Worm (Caenorhabditis elegans) whole organism, early embryonic: ENCODE measurements around the gene nhr-59.

Experiments
- B0310.2 ChIP-seq: sonication (generic microtip); optimal IDR thresholded peaks from 2 replicates; lab custom pipeline; 2016; ENCODE audit warnings: mild to moderate bottlenecking, missing genetic modification characterization, missing compliant biosample characterization
- F13C5.2 ChIP-seq: sonication (generic microtip); optimal IDR thresholded peaks from 2 replicates; lab custom pipeline; 2017; ENCODE audit warnings: mild to moderate bottlenecking, missing genetic modification characterization, inconsistent platforms, missing compliant biosample characterization
- aly-1 ChIP-seq: sonication (generic microtip); optimal IDR thresholded peaks from 2 replicates; lab custom pipeline; 2016; ENCODE audit warnings: missing genetic modification characterization, missing compliant biosample characterization
- ama-1 ChIP-seq: fragments of 150-350 bp; optimal IDR thresholded peaks from 2 replicates; lab custom pipeline; 2014
- ceh-13 ChIP-seq: fragments of 200-800 bp; sonication (Bioruptor generic); optimal IDR thresholded peaks from 2 replicates; lab custom pipeline; 2018; ENCODE audit warnings: mild to moderate bottlenecking, missing genetic modification characterization, missing compliant biosample characterization
- ceh-36 ChIP-seq: sonication (generic microtip); optimal IDR thresholded peaks from 2 replicates; lab custom pipeline; 2016; ENCODE audit warnings: missing genetic modification characterization, inconsistent platforms, missing compliant biosample characterization
- ets-7 ChIP-seq: sonication (generic microtip); optimal IDR thresholded peaks from 2 replicates; lab custom pipeline; 2016; ENCODE audit warnings: missing genotype, missing genetic modification characterization, missing compliant biosample characterization
- flt-1 ChIP-seq: fragments of 200-800 bp; sonication (Bioruptor generic); IDR thresholded peaks from 2 replicates; pipeline ENCODE4 v1.3.6; 2022; ENCODE audit warnings: missing genetic modification characterization, missing compliant biosample characterization
- hmbx-1 ChIP-seq: sonication (generic microtip); optimal IDR thresholded peaks from 2 replicates; lab custom pipeline; 2016; ENCODE audit warnings: mild to moderate bottlenecking, missing genetic modification characterization, missing compliant biosample characterization
- hmg-4 ChIP-seq: fragments of 200-800 bp; sonication (Bioruptor generic); optimal IDR thresholded peaks from 2 replicates; lab custom pipeline; 2018; ENCODE audit warnings: mild to moderate bottlenecking, missing genetic modification characterization, missing compliant biosample characterization
- hnd-1 ChIP-seq: sonication (generic microtip); optimal IDR thresholded peaks from 2 replicates; lab custom pipeline; 2016; ENCODE audit warnings: missing genetic modification characterization, missing compliant biosample characterization
- pes-1 ChIP-seq: fragments of 200-800 bp; sonication (Bioruptor generic); IDR thresholded peaks from 2 replicates; pipeline ENCODE4 v1.3.6; 2022; ENCODE audit warnings: missing genetic modification reagents, missing genetic modification characterization, missing compliant biosample characterization
- scrt-1 ChIP-seq: fragments of 200-800 bp; sonication (Bioruptor generic); IDR thresholded peaks from 2 replicates; pipeline ENCODE4 v1.3.6; 2022; ENCODE audit warnings: missing genetic modification characterization, missing compliant biosample characterization
- sea-1 ChIP-seq: fragments of 200-800 bp; sonication (Bioruptor generic); conservative IDR thresholded peaks from 2 replicates; pipeline ENCODE4 v1.3.6; 2022; ENCODE audit warnings: missing genetic modification characterization, missing compliant biosample characterization
- tbx-11 ChIP-seq: fragments of 200-800 bp; sonication (Bioruptor generic); IDR thresholded peaks from 2 replicates; pipeline ENCODE4 v1.3.6; 2022; ENCODE audit warnings: missing genetic modification characterization, missing compliant biosample characterization
- tbx-37 ChIP-seq: fragments of 200-800 bp; sonication (Bioruptor generic); conservative IDR thresholded peaks from 2 replicates; pipeline ENCODE4 v1.3.6; 2022; ENCODE audit warnings: missing genetic modification reagents, missing genetic modification characterization, missing compliant biosample characterization
- tra-4 ChIP-seq: sonication (generic microtip); optimal IDR thresholded peaks from 2 replicates; lab custom pipeline; 2017; ENCODE audit warnings: missing genetic modification characterization, missing compliant biosample characterization

Gene nhr-59

DNA sequence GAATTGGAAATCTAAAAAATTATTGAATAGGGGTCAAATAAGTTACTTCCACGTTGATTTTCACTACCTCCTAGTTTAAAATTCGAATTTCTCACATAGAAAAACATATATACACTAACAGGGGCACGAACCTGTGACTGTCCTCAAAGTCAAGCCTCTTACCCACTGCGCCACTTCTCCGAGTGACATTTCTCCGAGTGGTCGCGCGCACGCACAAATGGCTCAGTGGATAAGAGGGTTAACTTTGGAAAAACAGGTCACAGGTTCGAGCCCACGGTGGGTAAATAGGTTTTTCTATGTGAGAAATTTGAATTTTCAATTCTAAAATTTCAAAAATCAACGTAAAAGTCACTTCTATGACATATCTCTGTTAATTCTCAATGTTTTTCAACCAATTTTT, 805 bp downstream of the nhr-59 start:
- TF ChIP-seq ceh-36 (tag; lab: Kevin White, UChicago): no peak
- TF ChIP-seq scrt-1: no peak
- no peak for TF ChIP-seq ceh-13

DNA sequence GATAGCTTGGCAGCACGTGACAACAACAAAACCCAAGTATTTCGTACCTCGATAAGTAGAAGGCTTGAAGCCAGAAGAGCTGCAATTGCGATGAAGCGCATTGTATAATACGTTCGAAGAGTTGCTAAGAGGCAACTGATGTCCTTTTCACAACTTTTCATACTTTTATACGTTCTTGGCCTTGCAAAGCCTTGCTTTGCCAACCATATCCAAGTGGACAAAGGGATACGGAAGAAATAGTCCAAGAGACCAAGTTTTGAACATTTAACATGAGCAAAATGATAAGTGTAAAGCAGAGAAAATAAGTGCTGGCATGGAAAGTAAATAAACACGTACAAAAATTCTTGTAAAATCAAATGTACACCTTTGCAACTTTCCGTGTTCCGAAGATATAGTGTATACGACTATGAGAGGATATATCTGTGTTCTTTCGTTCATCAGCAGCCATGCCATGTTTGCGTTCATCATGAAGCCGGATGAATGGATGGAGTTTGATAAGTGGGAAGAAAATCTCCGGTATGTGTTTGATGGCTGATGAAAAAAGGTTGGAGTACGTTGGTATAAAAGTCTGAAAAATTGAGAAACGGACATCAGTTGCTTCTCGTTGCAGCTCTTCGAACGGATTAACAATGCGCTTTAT, 3.7 kb downstream of the nhr-59 start, which contains the start of the genes Y5H2A.4 and abu-4:
Y5H2A.4 (minus strand) TSS at position 101 of the 640 bp plus-strand sequence.
abu-4 (plus strand) TSS at position 590 of the 640 bp plus-strand sequence.
- no peak for TF ChIP-seq pes-1 (GFP tag; lab: Robert Waterston, UW)
- no peak for TF ChIP-seq tbx-37 (GFP tag; lab: Robert Waterston, UW)
- TF ChIP-seq tbx-11 (GFP tag; lab: Robert Waterston, UW): no peak
- no peak for TF ChIP-seq ceh-36 (tag; lab: Kevin White, UChicago)
- TF ChIP-seq hmg-4 (GFP tag; lab: Kevin White, UChicago): no peak
- no peak for TF ChIP-seq B0310.2 (tag; lab: Kevin White, UChicago)
- no peak for TF ChIP-seq F13C5.2 (tag; lab: Kevin White, UChicago)
- no peak for TF ChIP-seq hnd-1 (tag; lab: Kevin White, UChicago)
- no peak for TF ChIP-seq hmbx-1 (tag; lab: Kevin White, UChicago)
- no peak for TF ChIP-seq flt-1 (GFP tag; lab: Robert Waterston, UW)
- TF ChIP-seq scrt-1: no peak
- no peak for TF ChIP-seq aly-1
- no peak for TF ChIP-seq sea-1 (GFP tag; lab: Robert Waterston, UW)
- no peak for TF ChIP-seq tra-4
- TF ChIP-seq ama-1 (lab: Kevin White, UChicago): no peak
- TF ChIP-seq ceh-13: no peak
- TF ChIP-seq ets-7: no peak

DNA sequence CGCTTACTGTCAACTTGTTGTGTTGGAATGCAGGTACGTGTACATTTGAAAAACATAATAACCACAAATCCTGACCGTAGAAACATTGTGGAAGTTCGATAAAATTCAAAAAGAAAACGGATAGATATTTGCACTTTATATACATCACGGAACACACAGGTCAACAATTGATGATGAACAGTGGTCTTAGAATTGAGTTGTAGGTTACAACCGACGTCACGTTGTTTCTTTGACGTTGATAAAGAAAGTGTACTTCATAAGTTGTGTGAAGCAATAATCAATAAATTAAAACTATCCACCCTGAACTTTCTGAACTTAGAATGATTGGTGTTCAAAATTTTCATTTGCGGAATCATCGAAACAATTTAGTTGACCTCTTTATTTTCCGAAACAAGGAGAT, 6.3 kb downstream of the nhr-59 start, which contains the start of gene Y5H2A.1:
Y5H2A.1 (minus strand) TSS at position 101 of the 400 bp plus-strand sequence.
- TF ChIP-seq hmg-4 (GFP tag; lab: Kevin White, UChicago) (no peak), scrt-1 (no peak), aly-1 (no peak), pes-1 (GFP tag; lab: Robert Waterston, UW) (no peak), ets-7 (no peak), tbx-37 (GFP tag; lab: Robert Waterston, UW) (no peak), B0310.2 (tag; lab: Kevin White, UChicago) (no peak), ceh-13 (no peak), ceh-36 (tag; lab: Kevin White, UChicago) (no peak), tra-4 (no peak), hnd-1 (tag; lab: Kevin White, UChicago) (no peak), sea-1 (GFP tag; lab: Robert Waterston, UW) (no peak)

DNA sequence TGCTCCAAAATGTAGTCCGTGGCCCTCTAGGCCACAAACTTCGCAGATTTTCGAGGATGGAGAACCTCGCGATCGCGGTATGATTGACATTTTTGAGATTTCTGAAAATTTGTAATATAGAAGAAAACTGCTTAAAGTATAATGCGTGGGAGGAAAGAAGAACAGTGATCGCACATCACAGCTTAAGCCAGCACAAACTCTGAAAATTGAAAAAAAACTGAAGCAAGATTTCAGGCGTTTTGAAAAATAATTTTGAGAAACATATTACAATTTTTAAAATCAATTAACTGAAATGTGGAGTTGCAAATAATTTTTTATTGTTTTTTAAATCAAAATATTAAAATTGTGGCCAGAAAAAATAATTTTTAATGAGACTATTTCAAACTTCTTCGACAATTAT, 11.1 kb downstream of the nhr-59 start, which contains the start of gene nhr-275:
nhr-275 (minus strand) TSS at position 101 of the 400 bp plus-strand sequence.
- TF ChIP-seq ceh-13 (no peak), ama-1 (lab: Kevin White, UChicago) (no peak), tbx-37 (GFP tag; lab: Robert Waterston, UW) (no peak)

DNA sequence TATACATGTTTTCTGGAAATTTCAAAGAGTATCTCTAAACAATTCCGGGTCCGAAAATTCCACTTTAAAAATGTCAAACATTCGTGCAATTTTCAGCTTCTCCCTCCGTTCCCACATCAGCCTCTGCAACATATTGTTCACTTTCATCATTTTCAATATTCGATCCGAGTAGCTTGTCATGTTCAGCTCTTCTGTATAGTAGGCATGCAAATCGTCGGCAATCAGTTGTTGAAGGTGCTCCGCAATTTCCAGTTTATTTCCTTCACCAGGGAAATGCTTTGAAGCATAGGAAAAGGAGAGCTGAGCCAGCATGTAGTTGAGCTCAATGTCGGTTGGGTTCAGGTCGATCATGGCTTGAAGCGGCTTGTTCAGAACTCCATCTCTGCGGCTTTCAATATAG, 13.1 kb downstream of the nhr-59 start:
- no peak for TF ChIP-seq aly-1
- TF ChIP-seq F13C5.2 (tag; lab: Kevin White, UChicago): no peak
- no peak for TF ChIP-seq hnd-1 (tag; lab: Kevin White, UChicago)
- TF ChIP-seq ceh-36 (tag; lab: Kevin White, UChicago): no peak
- no peak for TF ChIP-seq hmbx-1 (tag; lab: Kevin White, UChicago)
- no peak for TF ChIP-seq tra-4
- TF ChIP-seq ama-1 (lab: Kevin White, UChicago): no peak
- TF ChIP-seq flt-1 (GFP tag; lab: Robert Waterston, UW): no peak
- no peak for TF ChIP-seq B0310.2 (tag; lab: Kevin White, UChicago)
- no peak for TF ChIP-seq hmg-4 (GFP tag; lab: Kevin White, UChicago)

DNA sequence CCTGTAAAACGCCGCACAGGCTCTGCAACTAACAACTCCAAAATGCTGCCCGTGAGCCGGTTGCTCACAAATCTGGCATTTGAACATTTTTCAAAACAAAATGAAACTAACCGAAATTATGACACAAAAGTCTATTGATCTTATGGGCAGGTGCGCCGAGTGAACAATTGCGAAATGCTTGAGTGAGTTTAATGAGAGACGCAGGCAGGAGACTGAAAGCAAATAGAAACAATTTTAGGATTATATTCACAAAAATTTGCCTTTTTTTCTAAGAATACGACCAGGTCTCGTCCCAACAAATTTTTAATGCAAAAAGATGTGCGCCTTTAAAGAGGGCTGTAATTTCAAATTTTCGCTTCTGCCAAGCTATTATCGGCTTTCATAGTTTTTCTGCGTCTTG, 13.6 kb downstream of the nhr-59 start, which contains the start of gene nhr-183:
nhr-183 (minus strand) TSS at position 180 of the 400 bp plus-strand sequence.
- TF ChIP-seq tra-4: no peak

DNA sequence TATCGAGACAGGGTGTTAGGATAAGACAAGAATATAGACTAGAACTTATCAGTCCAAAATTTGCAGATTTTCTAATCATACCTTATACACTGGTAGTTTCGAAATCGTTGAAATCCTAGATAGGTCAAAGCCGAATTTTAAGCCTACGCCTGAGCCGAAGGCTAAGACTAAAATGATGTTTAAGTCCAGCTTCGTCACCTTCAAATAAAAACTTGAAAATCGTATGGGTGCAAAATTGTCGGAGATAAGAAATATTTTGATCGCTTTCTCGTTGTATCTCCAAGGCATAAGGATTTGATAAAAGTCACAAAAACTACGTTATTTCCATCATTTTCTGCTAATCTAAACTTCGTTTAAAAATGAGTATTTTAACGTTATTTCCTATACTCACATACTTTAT, 17.4 kb downstream of the nhr-59 start, which contains the start of gene F41B5.12:
F41B5.12 (plus strand) TSS at position 301 of the 400 bp plus-strand sequence.
- no peak for TF ChIP-seq pes-1 (GFP tag; lab: Robert Waterston, UW)
- no peak for TF ChIP-seq sea-1 (GFP tag; lab: Robert Waterston, UW)
- no peak for TF ChIP-seq ets-7
- TF ChIP-seq hmg-4 (GFP tag; lab: Kevin White, UChicago): no peak
- no peak for TF ChIP-seq flt-1 (GFP tag; lab: Robert Waterston, UW)
- no peak for TF ChIP-seq aly-1
- TF ChIP-seq B0310.2 (tag; lab: Kevin White, UChicago): no peak

DNA sequence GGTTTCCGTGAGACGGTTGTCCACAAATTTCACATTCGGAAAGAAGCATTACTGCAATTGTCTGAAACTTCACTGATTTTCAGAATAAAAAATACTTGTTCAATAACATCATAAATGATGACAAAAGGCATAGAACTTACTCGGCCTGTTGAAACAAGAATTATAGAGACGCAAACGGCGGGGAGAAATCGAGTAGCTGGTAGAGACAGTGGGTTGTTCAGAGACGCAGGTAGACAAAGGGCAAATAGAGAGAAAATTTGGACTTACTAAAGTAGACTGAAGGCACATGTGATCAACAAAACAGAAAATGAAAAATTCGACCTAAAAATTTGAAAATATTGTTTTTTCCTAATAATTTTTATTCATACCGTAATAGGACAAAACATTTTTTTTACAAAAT, 18.3 kb downstream of the nhr-59 start, which contains the start of gene nhr-182:
nhr-182 (minus strand) TSS at position 178 of the 400 bp plus-strand sequence.
- TF ChIP-seq aly-1 (no peak), ets-7 (no peak), pes-1 (GFP tag; lab: Robert Waterston, UW) (no peak), ceh-13 (no peak), ceh-36 (tag; lab: Kevin White, UChicago) (no peak), sea-1 (GFP tag; lab: Robert Waterston, UW) (no peak), tbx-11 (GFP tag; lab: Robert Waterston, UW) (no peak), hnd-1 (tag; lab: Kevin White, UChicago) (no peak)
